Worm (Caenorhabditis elegans) whole organism, L4 larva: ENCODE measurements around the gene B0281.6.
A peak's percentile ranks its signal among the peaks of the same experiment; 100 is the strongest.

Source experiments
- D1046.2 ChIP-seq: fragments of 200-800 bp; sonication (Bioruptor generic); IDR thresholded peaks from 2 replicates; pipeline ENCODE4 v1.3.6; 2022; ENCODE audit warnings: missing genetic modification characterization, missing compliant biosample characterization
- F10B5.3 ChIP-seq: sonication (generic microtip); optimal IDR thresholded peaks from 2 replicates; lab custom pipeline; 2016; ENCODE audit warnings: mild to moderate bottlenecking, missing genetic modification characterization, missing compliant biosample characterization
- F26F4.8 ChIP-seq: fragments of 200-800 bp; sonication (Bioruptor generic); conservative IDR thresholded peaks from 2 replicates; pipeline ENCODE4 v1.3.6; 2022; ENCODE audit warnings: missing genetic modification characterization, missing compliant biosample characterization
- F44E2.7 ChIP-seq: fragments of 200-800 bp; sonication (Bioruptor generic); IDR thresholded peaks from 2 replicates; pipeline ENCODE4 v2.1.2; 2022; ENCODE audit warnings: missing genetic modification characterization, missing compliant biosample characterization
- F49E8.2 ChIP-seq: sonication (generic microtip); optimal IDR thresholded peaks from 2 replicates; lab custom pipeline; 2016; ENCODE audit warnings: missing compliant biosample characterization, mild to moderate bottlenecking, missing genetic modification characterization, borderline replicate concordance
- R02D3.7 ChIP-seq: fragments of 150-350 bp; sonication (generic microtip); optimal IDR thresholded peaks from 3 replicates; lab custom pipeline; 2014; ENCODE audit warnings: missing biosample characterization, missing genetic modification characterization
- T20F7.1 ChIP-seq: fragments of 200-800 bp; sonication (Bioruptor generic); optimal IDR thresholded peaks from 2 replicates; lab custom pipeline; 2018; ENCODE audit warnings: mild to moderate bottlenecking, missing genetic modification characterization, missing compliant biosample characterization
- Y5F2A.4 ChIP-seq: fragments of 200-800 bp; sonication (Bioruptor generic); optimal IDR thresholded peaks from 2 replicates; lab custom pipeline; 2018; ENCODE audit warnings: mild to moderate bottlenecking, missing genetic modification characterization, missing compliant biosample characterization
- ZK546.5 ChIP-seq, 2 experiments: sonication (generic microtip); optimal IDR thresholded peaks; 2 replicates each; lab custom pipeline; 2017; ENCODE audit warnings: missing biosample characterization in 2 of 2, missing genetic modification characterization in 2 of 2
- aha-1 ChIP-seq: fragments of 150-350 bp; peaks from one replicate; lab custom pipeline; 2014; ENCODE audit warnings: missing biosample characterization, missing genetic modification characterization
- aly-2 ChIP-seq: sonication (generic microtip); optimal IDR thresholded peaks from 2 replicates; lab custom pipeline; 2018; ENCODE audit warnings: missing biosample characterization, missing genetic modification characterization
- ceh-20 ChIP-seq: fragments of 200-800 bp; sonication (Bioruptor generic); IDR thresholded peaks from 2 replicates; pipeline ENCODE4 v1.3.6; 2022; ENCODE audit warnings: missing genetic modification reagents, missing genetic modification characterization, missing compliant biosample characterization
- ceh-32 ChIP-seq: sonication (generic microtip); optimal IDR thresholded peaks from 2 replicates; lab custom pipeline; 2016; ENCODE audit warnings: mild to moderate bottlenecking, missing genetic modification characterization, missing compliant biosample characterization; ENCODE audit not compliant: poor library complexity
- cey-2 ChIP-seq: sonication (generic microtip); optimal IDR thresholded peaks from 3 replicates; lab custom pipeline; 2017; ENCODE audit warnings: missing genetic modification characterization, mild to moderate bottlenecking, missing compliant biosample characterization, antibody characterized with exemption, borderline replicate concordance; ENCODE audit not compliant: insufficient read depth
- daf-19 ChIP-seq: fragments of 200-800 bp; sonication (Bioruptor generic); conservative IDR thresholded peaks from 2 replicates; pipeline ENCODE4 v1.3.6; 2022; ENCODE audit warnings: missing genetic modification characterization, missing compliant biosample characterization
- dmd-6 ChIP-seq: fragments of 200-800 bp; sonication (Bioruptor generic); IDR thresholded peaks from 2 replicates; pipeline ENCODE4 v1.3.6; 2022; ENCODE audit warnings: missing genetic modification reagents, missing genetic modification characterization, missing compliant biosample characterization
- duxl-1 ChIP-seq: sonication (generic microtip); optimal IDR thresholded peaks from 2 replicates; lab custom pipeline; 2016; ENCODE audit warnings: mild to moderate bottlenecking, missing genetic modification characterization, moderate library complexity, missing compliant biosample characterization; ENCODE audit not compliant: poor library complexity
- hif-1 ChIP-seq, 2 experiments: sonication (generic microtip); optimal IDR thresholded peaks; 2 replicates each; lab custom pipeline; 2016 to 2017; ENCODE audit warnings: missing compliant biosample characterization in 2 of 2, missing genetic modification characterization in 2 of 2, missing genetic modification reagents in 2 of 2, missing genotype in 2 of 2, mild to moderate bottlenecking in 1 of 2
- lin-1 ChIP-seq: fragments of 200-800 bp; sonication (Bioruptor generic); IDR thresholded peaks from 2 replicates; pipeline ENCODE4 v1.3.6; 2022; ENCODE audit warnings: missing genetic modification reagents, missing genetic modification characterization, missing compliant biosample characterization
- lin-38 ChIP-seq: fragments of 200-800 bp; sonication (Bioruptor generic); IDR thresholded peaks from 2 replicates; pipeline ENCODE4 v1.3.6; 2022; ENCODE audit warnings: missing genetic modification reagents, missing genetic modification characterization, missing compliant biosample characterization
- lsy-2 ChIP-seq, 2 experiments: fragments of 150-350 bp in 1 of 2; sonication (generic microtip) in 1 of 2; optimal IDR thresholded peaks; 2 replicates each; lab custom pipeline; 2014 to 2017; ENCODE audit warnings: missing biosample characterization in 2 of 2, missing genetic modification characterization in 2 of 2
- mdl-1 ChIP-seq, 2 experiments: fragments of 150-350 bp in 1 of 2; sonication (generic microtip) in 1 of 2; optimal IDR thresholded peaks; 2 replicates each; lab custom pipeline; 2014 to 2017; ENCODE audit warnings: missing biosample characterization in 2 of 2, missing genetic modification characterization in 2 of 2
- mep-1 ChIP-seq: fragments of 150-350 bp; sonication (generic microtip); optimal IDR thresholded peaks from 3 replicates; lab custom pipeline; 2014; ENCODE audit warnings: missing biosample characterization, missing genetic modification characterization
- mes-2 ChIP-seq: sonication (generic microtip); optimal IDR thresholded peaks from 2 replicates; lab custom pipeline; 2016; ENCODE audit warnings: missing genotype, mild to moderate bottlenecking, missing genetic modification characterization, missing compliant biosample characterization; ENCODE audit not compliant: poor library complexity, severe bottlenecking
- nhr-10 ChIP-seq: fragments of 150-350 bp; optimal IDR thresholded peaks from 2 replicates; lab custom pipeline; 2014; ENCODE audit warnings: missing biosample characterization, missing genetic modification characterization
- nhr-11 ChIP-seq: fragments of 150-350 bp; optimal IDR thresholded peaks from 2 replicates; lab custom pipeline; 2014; ENCODE audit warnings: missing biosample characterization, missing genetic modification characterization
- nhr-111 ChIP-seq: fragments of 200-800 bp; sonication (Bioruptor generic); optimal IDR thresholded peaks from 2 replicates; lab custom pipeline; 2018; ENCODE audit warnings: mild to moderate bottlenecking, missing genetic modification characterization, missing compliant biosample characterization
- nhr-237 ChIP-seq: sonication (generic microtip); optimal IDR thresholded peaks from 2 replicates; lab custom pipeline; 2017; ENCODE audit warnings: missing biosample characterization, missing genetic modification characterization
- nhr-25 ChIP-seq: sonication (generic microtip); optimal IDR thresholded peaks from 2 replicates; lab custom pipeline; 2017; ENCODE audit warnings: missing genetic modification characterization, mild to moderate bottlenecking, missing compliant biosample characterization, antibody characterized with exemption, moderate library complexity, borderline replicate concordance; ENCODE audit not compliant: insufficient read depth
- nhr-42 ChIP-seq: fragments of 200-800 bp; sonication (Bioruptor generic); IDR thresholded peaks from 2 replicates; pipeline ENCODE4 v1.3.6; 2022; ENCODE audit warnings: missing genetic modification characterization, missing compliant biosample characterization
- nhr-76 ChIP-seq: fragments of 150-350 bp; optimal IDR thresholded peaks from 2 replicates; lab custom pipeline; 2014; ENCODE audit warnings: missing biosample characterization, missing genetic modification characterization
- pqm-1 ChIP-seq: sonication (generic microtip); optimal IDR thresholded peaks from 2 replicates; lab custom pipeline; 2017; ENCODE audit warnings: missing biosample characterization, missing genetic modification characterization
- rbr-2 ChIP-seq: sonication (generic microtip); optimal IDR thresholded peaks from 2 replicates; lab custom pipeline; 2016; ENCODE audit warnings: missing genotype, missing genetic modification characterization, missing compliant biosample characterization
- set-16 ChIP-seq: fragments of 200-800 bp; sonication (Bioruptor generic); IDR thresholded peaks from 2 replicates; pipeline ENCODE4 v1.3.6; 2022; ENCODE audit warnings: missing genetic modification reagents, missing genetic modification characterization, missing compliant biosample characterization
- tra-1 ChIP-seq: fragments of 200-800 bp; sonication (Bioruptor generic); IDR thresholded peaks from 2 replicates; pipeline ENCODE4 v1.3.6; 2022; ENCODE audit warnings: missing genetic modification reagents, missing genetic modification characterization, missing compliant biosample characterization
- unc-39 ChIP-seq: sonication (generic microtip); optimal IDR thresholded peaks from 2 replicates; lab custom pipeline; 2017; ENCODE audit warnings: missing biosample characterization, missing genetic modification characterization
- unc-62 ChIP-seq, 3 experiments: fragments of 150-350 bp in 1 of 3; sonication (generic microtip); optimal IDR thresholded peaks in 2 of 3; peaks in 1 of 3; 1 replicate in 1 of 3; 2 replicates in 2 of 3; lab custom pipeline; 2014 to 2017; ENCODE audit warnings: missing biosample characterization in 3 of 3, missing genetic modification characterization in 3 of 3, missing genetic modification reagents in 3 of 3, missing genotype in 1 of 3
- vab-7 ChIP-seq: fragments of 200-800 bp; sonication (Bioruptor generic); IDR thresholded peaks from 2 replicates; pipeline ENCODE4 v1.3.6; 2022; ENCODE audit warnings: missing genetic modification reagents, missing genetic modification characterization, missing compliant biosample characterization
- zag-1 ChIP-seq: fragments of 150-350 bp; optimal IDR thresholded peaks from 2 replicates; lab custom pipeline; 2014; ENCODE audit warnings: missing biosample characterization, missing genetic modification characterization
- ztf-11 ChIP-seq: fragments of 150-350 bp; optimal IDR thresholded peaks from 2 replicates; lab custom pipeline; 2014; ENCODE audit warnings: missing biosample characterization, missing genetic modification characterization

The B0281.6 gene

ce11 chrII:2295817-2296315 lies 6.4 kb downstream of the B0281.6 start, which contains the start of gene fbxc-25:
Gene fbxc-25, minus strand, starts transcription at chrII:2296265.
- TF ChIP-seq D1046.2 (GFP tag; lab: Robert Waterston, UW): no peak
- no peak for TF ChIP-seq lin-1 (GFP tag; lab: Robert Waterston, UW)
- TF ChIP-seq aha-1: peak; percentile 91
- no peak for TF ChIP-seq R02D3.7 (tag; lab: Kevin White, UChicago)
- TF ChIP-seq nhr-25 (tag; lab: Kevin White, UChicago): no peak
- TF ChIP-seq lin-38 (GFP tag; lab: Robert Waterston, UW): no peak
- peak in 1 of 2 experiments; percentile 65 for TF ChIP-seq unc-62 (GFP tag; optimal IDR thresholded peaks at IDR 0.05 in 1 of 2; lab: Kevin White, UChicago)
- TF ChIP-seq unc-62 (tag; optimal IDR thresholded peaks at IDR 0.05; lab: Kevin White, UChicago): no peak
- TF ChIP-seq rbr-2 (tag; lab: Kevin White, UChicago): no peak
- no peak for TF ChIP-seq F49E8.2 (tag; lab: Kevin White, UChicago)

ce11 chrII:2292549-2292948 lies 9.7 kb downstream of the B0281.6 start:
- TF ChIP-seq pqm-1 (tag; lab: Kevin White, UChicago): peak; percentile 73
- peak in 1 of 2 experiments; percentile 6 for TF ChIP-seq unc-62 (GFP tag; optimal IDR thresholded peaks at IDR 0.05 in 1 of 2; lab: Kevin White, UChicago)
- TF ChIP-seq unc-62 (tag; optimal IDR thresholded peaks at IDR 0.05; lab: Kevin White, UChicago): no peak
- no peak for TF ChIP-seq nhr-111 (GFP tag; lab: Kevin White, UChicago)
- no peak for TF ChIP-seq duxl-1
- no peak for TF ChIP-seq tra-1 (GFP tag; lab: Robert Waterston, UW)

ce11 chrII:2292027-2292426 lies 10.2 kb downstream of the B0281.6 start, which contains the start of gene K09F6.7:
Gene K09F6.7, minus strand, starts transcription at chrII:2292127.
- TF ChIP-seq cey-2 (no peak), mep-1 (tag; lab: Kevin White, UChicago) (no peak), daf-19 (GFP tag; lab: Robert Waterston, UW) (no peak), nhr-111 (GFP tag; lab: Kevin White, UChicago) (no peak), F26F4.8 (no peak), nhr-42 (GFP tag; lab: Robert Waterston, UW) (no peak), zag-1 (no peak), R02D3.7 (tag; lab: Kevin White, UChicago) (no peak), aly-2 (tag; lab: Kevin White, UChicago) (no peak), F10B5.3 (no peak), D1046.2 (GFP tag; lab: Robert Waterston, UW) (no peak), T20F7.1 (GFP tag; lab: Kevin White, UChicago) (no peak), ceh-32 (tag; lab: Kevin White, UChicago) (no peak), F44E2.7 (GFP tag; lab: Robert Waterston, UW) (no peak), unc-62 (GFP tag; optimal IDR thresholded peaks at IDR 0.05 in 1 of 2; lab: Kevin White, UChicago) (no peak), unc-62 (tag; optimal IDR thresholded peaks at IDR 0.05; lab: Kevin White, UChicago) (no peak)

ce11 chrII:2289441-2289840 lies 12.8 kb downstream of the B0281.6 start:
- no peak for TF ChIP-seq nhr-10 (tag; lab: Kevin White, UChicago)
- TF ChIP-seq vab-7 (GFP tag; lab: Robert Waterston, UW): peak; percentile 55; the same call in 1 of the 2 replicates
- TF ChIP-seq hif-1 (tag; optimal IDR thresholded peaks at IDR 0.05; lab: Kevin White, UChicago): peak in 1 of 2 experiments; percentile 16
- peak; percentile 22 for TF ChIP-seq nhr-11 (tag; lab: Kevin White, UChicago)
- no peak for TF ChIP-seq lsy-2 (tag; optimal IDR thresholded peaks at IDR 0.05; lab: Kevin White, UChicago)
- peak in 1 of 2 experiments; percentile 95 for TF ChIP-seq unc-62 (GFP tag; optimal IDR thresholded peaks at IDR 0.05 in 1 of 2; lab: Kevin White, UChicago)
- TF ChIP-seq unc-62 (tag; optimal IDR thresholded peaks at IDR 0.05; lab: Kevin White, UChicago): no peak
- TF ChIP-seq ztf-11 (tag; lab: Kevin White, UChicago): no peak
- TF ChIP-seq unc-39: no peak
- no peak for TF ChIP-seq set-16 (GFP tag; lab: Robert Waterston, UW)
- no peak for TF ChIP-seq nhr-237 (tag; lab: Kevin White, UChicago)
- no peak for TF ChIP-seq Y5F2A.4
- no peak for TF ChIP-seq mdl-1 (tag; optimal IDR thresholded peaks at IDR 0.05; lab: Kevin White, UChicago)
- TF ChIP-seq lin-38 (GFP tag; lab: Robert Waterston, UW): no peak
- no peak for TF ChIP-seq ZK546.5 (tag; optimal IDR thresholded peaks at IDR 0.05; lab: Kevin White, UChicago)
- no peak for TF ChIP-seq mes-2 (tag; lab: Kevin White, UChicago)
- no peak for TF ChIP-seq dmd-6
- no peak for TF ChIP-seq nhr-76 (tag; lab: Kevin White, UChicago)
- TF ChIP-seq ceh-20 (GFP tag; lab: Robert Waterston, UW): peak; percentile 72; the same call in 1 of the 2 replicates
